Worm (Caenorhabditis elegans): ENCODE measurements around the gene C04E12.4.

DNA sequence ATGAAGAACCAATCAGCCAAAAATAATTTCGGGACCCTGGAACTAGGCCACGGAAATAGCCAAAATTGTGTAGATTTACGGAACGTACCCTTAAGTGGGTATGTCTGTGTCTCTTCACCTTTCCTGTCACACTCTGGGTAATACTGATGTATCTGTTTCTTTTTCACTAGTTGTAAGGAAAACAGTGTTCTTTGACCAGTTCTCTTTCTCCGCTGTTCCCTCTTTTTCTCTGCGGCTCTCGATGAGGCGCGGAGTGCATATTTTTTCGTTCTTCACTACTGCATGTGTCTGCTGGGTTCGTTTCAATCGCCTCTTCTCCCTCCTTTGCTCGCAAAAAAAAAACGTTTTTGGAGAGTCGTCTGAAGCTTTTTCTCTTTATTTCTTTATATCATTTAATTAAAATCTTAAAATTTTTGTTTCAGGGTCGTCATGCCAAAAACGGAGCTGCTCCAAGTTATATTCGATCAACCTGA, 47.6 kb downstream of the C04E12.4 start, which contains the start of gene arrd-22:
- TF ChIP-seq dmd-4 (tag; optimal IDR thresholded peaks at IDR 0.05) = no peak
- no peak for TF ChIP-seq zag-1 (tag; optimal IDR thresholded peaks at IDR 0.05)
- no peak for TF ChIP-seq aly-2 (tag; optimal IDR thresholded peaks at IDR 0.05)
- TF ChIP-seq alr-1 (tag; optimal IDR thresholded peaks at IDR 0.05) = no peak
- TF ChIP-seq C34F6.9 (tag; optimal IDR thresholded peaks at IDR 0.05) = no peak
- TF ChIP-seq blmp-1 (tag; optimal IDR thresholded peaks at IDR 0.05; ENCODE audit: insufficient read depth) = no peak

Data from whole organism, L2 larva.